Worm (Caenorhabditis elegans): Measurements from ENCODE around the gene Y105C5B.1.

- TF ChIP-seq hmg-20 (GFP tag; IDR thresholded peaks at IDR 0.05) (no peak), hmg-1.2 (GFP tag; IDR thresholded peaks at IDR 0.05) (no peak), ekl-4 (GFP tag; IDR thresholded peaks at IDR 0.05) (no peak), rec-8 (tag; optimal IDR thresholded peaks at IDR 0.05) (no peak), nhr-90 (tag; optimal IDR thresholded peaks at IDR 0.05) (no peak), him-1 (tag; optimal IDR thresholded peaks at IDR 0.05) (no peak), tbx-9 (tag; optimal IDR thresholded peaks at IDR 0.05; ENCODE audit: borderline replicate concordance) (no peak), mxl-1 (tag; optimal IDR thresholded peaks at IDR 0.05) (no peak), gei-17 (GFP tag; optimal IDR thresholded peaks at IDR 0.05) (no peak), nhr-80 (tag; optimal IDR thresholded peaks at IDR 0.05) (no peak), sea-2 (GFP tag; IDR thresholded peaks at IDR 0.05) (no peak), ama-1 (optimal IDR thresholded peaks at IDR 0.05) (no peak), ama-1 (GFP tag; optimal IDR thresholded peaks at IDR 0.05) (no peak), unc-62 (GFP tag; optimal IDR thresholded peaks at IDR 0.05) (no peak), B0035.1 (tag; optimal IDR thresholded peaks at IDR 0.05) (no peak)
Measured at ce11 chrIV:15906059-15906632, 35.7 kb downstream of the Y105C5B.1 start, which contains the start of gene srv-15.

Data from whole organism, young adult.